Worm (Caenorhabditis elegans) whole organism, L4/young adult: ENCODE measurements around the gene Y53C12A.11.

Source experiments
- W03F9.2 ChIP-seq: fragments of 150-350 bp; optimal IDR thresholded peaks from 2 replicates; lab custom pipeline; 2014; ENCODE audit warnings: missing biosample characterization, missing genetic modification characterization
- dao-5 ChIP-seq: sonication (generic microtip); optimal IDR thresholded peaks from 2 replicates; lab custom pipeline; 2016; ENCODE audit warnings: missing genotype, missing genetic modification characterization, moderate library complexity, missing compliant biosample characterization
- him-1 ChIP-seq: sonication (generic microtip); optimal IDR thresholded peaks from 2 replicates; lab custom pipeline; 2016; ENCODE audit warnings: missing genotype, missing genetic modification reagents, missing genetic modification characterization, missing compliant biosample characterization

ce11 chrII:9729866-9730265 is 11.4 kb upstream of the Y53C12A.11 start:
- TF ChIP-seq him-1 (tag; lab: Kevin White, UChicago) (no peak), dao-5 (tag; lab: Kevin White, UChicago) (no peak), W03F9.2 (tag; lab: Kevin White, UChicago) (no peak)
